Worm (Caenorhabditis elegans) whole organism, L4 larva: ENCODE data around the gene T22F3.7.

Experiments
- F26F4.8 ChIP-seq: fragments of 200-800 bp; sonication (Bioruptor generic); conservative IDR thresholded peaks from 2 replicates; pipeline ENCODE4 v1.3.6; 2022; ENCODE audit warnings: missing genetic modification characterization, missing compliant biosample characterization
- F44E2.7 ChIP-seq: fragments of 200-800 bp; sonication (Bioruptor generic); IDR thresholded peaks from 2 replicates; pipeline ENCODE4 v2.1.2; 2022; ENCODE audit warnings: missing genetic modification characterization, missing compliant biosample characterization
- Y75B8A.6 ChIP-seq: fragments of 200-800 bp; sonication (Bioruptor generic); IDR thresholded peaks from 2 replicates; pipeline ENCODE4 v1.3.6; 2022; ENCODE audit warnings: missing genetic modification reagents, missing genetic modification characterization, missing compliant biosample characterization
- aly-2 ChIP-seq: sonication (generic microtip); optimal IDR thresholded peaks from 2 replicates; lab custom pipeline; 2018; ENCODE audit warnings: missing biosample characterization, missing genetic modification characterization
- dpl-1 ChIP-seq: fragments of 150-350 bp; optimal IDR thresholded peaks from 2 replicates; lab custom pipeline; 2014; ENCODE audit warnings: missing biosample characterization, missing genetic modification reagents, missing genetic modification characterization
- lsy-2 ChIP-seq, 2 experiments: fragments of 150-350 bp in 1 of 2; sonication (generic microtip) in 1 of 2; optimal IDR thresholded peaks; 2 replicates each; lab custom pipeline; 2014 to 2017; ENCODE audit warnings: missing biosample characterization in 2 of 2, missing genetic modification characterization in 2 of 2
- mdl-1 ChIP-seq, 2 experiments: fragments of 150-350 bp in 1 of 2; sonication (generic microtip) in 1 of 2; optimal IDR thresholded peaks; 2 replicates each; lab custom pipeline; 2014 to 2017; ENCODE audit warnings: missing biosample characterization in 2 of 2, missing genetic modification characterization in 2 of 2
- mxl-2 ChIP-seq: fragments of 200-800 bp; sonication (Bioruptor generic); conservative IDR thresholded peaks from 2 replicates; pipeline ENCODE4 v1.3.6; 2022; ENCODE audit warnings: missing genetic modification reagents, missing genetic modification characterization, missing compliant biosample characterization
- nhr-25 ChIP-seq: sonication (generic microtip); optimal IDR thresholded peaks from 2 replicates; lab custom pipeline; 2017; ENCODE audit warnings: missing genetic modification characterization, mild to moderate bottlenecking, missing compliant biosample characterization, antibody characterized with exemption, moderate library complexity, borderline replicate concordance; ENCODE audit not compliant: insufficient read depth
- nhr-76 ChIP-seq: fragments of 150-350 bp; optimal IDR thresholded peaks from 2 replicates; lab custom pipeline; 2014; ENCODE audit warnings: missing biosample characterization, missing genetic modification characterization
- pha-4 ChIP-seq, 2 experiments: fragments of 150-350 bp in 1 of 2; fragments of 200-800 bp in 1 of 2; sonication (Bioruptor generic) in 1 of 2; IDR thresholded peaks in 1 of 2; optimal IDR thresholded peaks in 1 of 2; 2 replicates each; pipeline versions ENCODE4 v1.3.6 to Lab custom; 2014 to 2022; ENCODE audit warnings: missing genetic modification characterization in 2 of 2, missing genetic modification reagents in 2 of 2, missing biosample characterization in 1 of 2, missing compliant biosample characterization in 1 of 2
- unc-130 ChIP-seq: sonication (generic microtip); optimal IDR thresholded peaks from 2 replicates; lab custom pipeline; 2016; ENCODE audit warnings: missing genetic modification reagents, missing genetic modification characterization, missing compliant biosample characterization
- unc-62 ChIP-seq, 3 experiments: fragments of 150-350 bp in 1 of 3; sonication (generic microtip); optimal IDR thresholded peaks in 2 of 3; peaks in 1 of 3; 1 replicate in 1 of 3; 2 replicates in 2 of 3; lab custom pipeline; 2014 to 2017; ENCODE audit warnings: missing biosample characterization in 3 of 3, missing genetic modification characterization in 3 of 3, missing genetic modification reagents in 3 of 3, missing genotype in 1 of 3

DNA sequence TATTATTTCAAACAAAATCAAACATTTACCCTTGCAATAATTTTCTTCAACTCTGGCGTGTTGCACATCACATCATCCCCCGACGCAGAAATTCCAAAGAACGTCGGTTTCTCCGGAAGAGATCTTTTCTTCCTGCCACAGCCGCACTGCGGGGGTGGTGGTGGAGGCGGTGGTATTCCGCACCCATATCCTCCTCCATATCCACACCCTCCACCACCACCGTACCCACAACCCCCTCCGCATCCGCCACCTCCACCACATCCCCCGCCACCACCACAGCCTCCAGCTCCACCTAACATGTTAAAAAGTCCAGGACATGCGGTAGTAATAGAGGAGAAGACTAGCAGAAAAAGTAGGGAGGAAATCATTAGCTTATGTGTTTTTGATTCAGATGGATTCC, 45.6 kb downstream of the T22F3.7 start, which contains the start of gene grl-29:
- TF ChIP-seq nhr-25 (tag; lab: Kevin White, UChicago): no peak
- no peak for TF ChIP-seq unc-62 (GFP tag; optimal IDR thresholded peaks at IDR 0.05 in 1 of 2; lab: Kevin White, UChicago)
- no peak for TF ChIP-seq unc-62 (tag; optimal IDR thresholded peaks at IDR 0.05; lab: Kevin White, UChicago)
- TF ChIP-seq dpl-1 (GFP tag; lab: Kevin White, UChicago): no peak
- no peak for TF ChIP-seq aly-2
- no peak for TF ChIP-seq unc-130 (GFP tag; lab: Kevin White, UChicago)
- TF ChIP-seq Y75B8A.6 (GFP tag; lab: Robert Waterston, UW): no peak
- TF ChIP-seq nhr-76 (tag; lab: Kevin White, UChicago): no peak
- no peak for TF ChIP-seq F44E2.7 (GFP tag; lab: Robert Waterston, UW)
- TF ChIP-seq mdl-1 (tag; optimal IDR thresholded peaks at IDR 0.05; lab: Kevin White, UChicago): no peak
- TF ChIP-seq pha-4 (GFP tag; IDR thresholded peaks at IDR 0.05; lab: Robert Waterston, UW): no peak
- no peak for TF ChIP-seq pha-4 (tag; optimal IDR thresholded peaks at IDR 0.05; lab: Kevin White, UChicago)
- TF ChIP-seq mxl-2 (GFP tag; lab: Robert Waterston, UW): no peak
- no peak for TF ChIP-seq F26F4.8 (GFP tag; lab: Robert Waterston, UW)
- no peak for TF ChIP-seq lsy-2 (tag; optimal IDR thresholded peaks at IDR 0.05; lab: Kevin White, UChicago)
